Fruit fly (Drosophila melanogaster) Kc167 (cell line): ENCODE measurements around the gene TwdlX.

ENCODE experiments used
- Sin3A ChIP-seq: fragments of >200 bp; optimal IDR thresholded peaks from 2 replicates; lab custom pipeline; 2018; ENCODE audit warnings: missing external identifiers
- h ChIP-seq: fragments of >200 bp; optimal IDR thresholded peaks from 3 replicates; lab custom pipeline; 2018; ENCODE audit warnings: missing external identifiers
- insv ChIP-seq: fragments of >200 bp; optimal IDR thresholded peaks from 3 replicates; lab custom pipeline; 2018; ENCODE audit warnings: missing external identifiers
- psq ChIP-seq: fragments of >200 bp; optimal IDR thresholded peaks from 2 replicates; lab custom pipeline; 2017; ENCODE audit warnings: missing external identifiers

DNA sequence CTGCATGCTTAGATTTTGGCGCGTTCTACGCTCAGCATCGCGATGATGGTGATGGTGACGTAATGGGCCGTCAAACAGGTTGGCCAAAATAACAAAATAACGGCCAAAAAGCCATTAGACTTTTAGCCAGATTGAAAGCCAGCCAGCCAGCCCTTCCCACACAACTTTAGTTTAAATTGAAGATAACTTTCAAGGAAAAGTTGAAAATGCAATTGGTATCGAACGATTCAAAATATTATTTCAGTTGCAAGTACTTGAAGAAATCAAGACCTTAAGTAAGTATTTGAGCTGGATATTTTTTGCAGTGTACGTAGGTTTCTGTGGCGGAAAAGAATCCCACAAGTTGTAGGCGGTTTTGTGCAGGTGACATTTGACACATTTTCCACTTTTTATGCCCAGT, 50.2 kb downstream of the TwdlX start:
- TF ChIP-seq h (lab: Kevin White, UChicago), result no peak
- no peak for TF ChIP-seq insv (lab: Kevin White, UChicago)
- TF ChIP-seq Sin3A (lab: Kevin White, UChicago), result no peak
- TF ChIP-seq psq, result no peak
